Worm (Caenorhabditis elegans): ENCODE data around the gene Y71G10AR.4.
"Not testable (repeated sequence)": the region's sequence is repeated elsewhere in the genome, so short reads cannot be mapped to it uniquely, and the experiment has no call there.

The Y71G10AR.4 gene

ce11 chrIV:2235983-2236382 lies 37.1 kb downstream of the Y71G10AR.4 start:
- TF ChIP-seq nhr-21 (tag; optimal IDR thresholded peaks at IDR 0.05) (no peak), ceh-16 (tag; optimal IDR thresholded peaks at IDR 0.05) (no peak), nhr-237 (tag; optimal IDR thresholded peaks at IDR 0.05) (no peak), fos-1 (tag; optimal IDR thresholded peaks at IDR 0.05) (no peak), aly-2 (tag; optimal IDR thresholded peaks at IDR 0.05) (no peak)

- no peak for TF ChIP-seq zag-1 (tag; optimal IDR thresholded peaks at IDR 0.05)
- no peak for TF ChIP-seq mdl-1 (tag; optimal IDR thresholded peaks at IDR 0.05)
- TF ChIP-seq elt-3 (tag; optimal IDR thresholded peaks at IDR 0.05) = no peak
- no peak for TF ChIP-seq skn-1 (tag; optimal IDR thresholded peaks at IDR 0.05)
- no peak for TF ChIP-seq fos-1 (tag; optimal IDR thresholded peaks at IDR 0.05)
- TF ChIP-seq R02D3.7 (tag; optimal IDR thresholded peaks at IDR 0.05) = no peak
- no peak for TF ChIP-seq snpc-4 (tag; optimal IDR thresholded peaks at IDR 0.05)
- TF ChIP-seq ceh-82 (tag; optimal IDR thresholded peaks at IDR 0.05) = no peak
These were observed 38.1 kb downstream of the Y71G10AR.4 start for ce11 chrIV:2236654-2237613.

- no peak for TF ChIP-seq unc-62 (GFP tag; optimal IDR thresholded peaks at IDR 0.05)
- no peak for TF ChIP-seq nhr-21 (tag; optimal IDR thresholded peaks at IDR 0.05)
- no peak for TF ChIP-seq unc-39 (tag; optimal IDR thresholded peaks at IDR 0.05)
- TF ChIP-seq nhr-25 (tag; optimal IDR thresholded peaks at IDR 0.05) = no peak
- no peak for TF ChIP-seq nhr-6 (tag; optimal IDR thresholded peaks at IDR 0.05)
- no peak for TF ChIP-seq lsy-2 (tag; optimal IDR thresholded peaks at IDR 0.05)
- TF ChIP-seq sma-3 (GFP tag; optimal IDR thresholded peaks at IDR 0.05) = no peak
These were observed 43.7 kb downstream of the Y71G10AR.4 start, which contains the start of the genes M70.3 and M70.2 for ce11 chrIV:2242349-2243088. Gene M70.3 (minus strand): TSS chrIV:2242449. Gene M70.2 (plus strand): TSS chrIV:2243038.

ce11 chrIV:2245565-2245964 lies 46.7 kb downstream of the Y71G10AR.4 start, which contains the start of gene M70.1:
Gene M70.1 (plus strand): TSS chrIV:2245865.
- TF ChIP-seq unc-39, alr-1, snpc-4 (tag; optimal IDR thresholded peaks at IDR 0.05): not testable (repeated sequence)

- TF ChIP-seq alr-1 (tag; optimal IDR thresholded peaks at IDR 0.05) (no peak), mdl-1 (tag; optimal IDR thresholded peaks at IDR 0.05) (no peak), ztf-1 (GFP tag; conservative IDR thresholded peaks at IDR 0.05) (no peak), sem-4 (tag; optimal IDR thresholded peaks at IDR 0.05) (no peak), ceh-82 (tag; optimal IDR thresholded peaks at IDR 0.05) (no peak), nhr-10 (tag; optimal IDR thresholded peaks at IDR 0.05) (no peak), sma-3 (GFP tag; optimal IDR thresholded peaks at IDR 0.05) (no peak), skn-1 (tag; optimal IDR thresholded peaks at IDR 0.05) (no peak), ztf-4 (tag; optimal IDR thresholded peaks at IDR 0.05) (no peak), ZK546.5 (tag; optimal IDR thresholded peaks at IDR 0.05) (no peak), elt-3 (tag; optimal IDR thresholded peaks at IDR 0.05) (no peak), nhr-6 (tag; optimal IDR thresholded peaks at IDR 0.05) (no peak), blmp-1 (tag; optimal IDR thresholded peaks at IDR 0.05; ENCODE audit: insufficient read depth) (no peak), snpc-4 (tag; optimal IDR thresholded peaks at IDR 0.05) (no peak)
These were observed 47.3 kb downstream of the Y71G10AR.4 start for ce11 chrIV:2246150-2246549.

ce11 chrIV:2253392-2254048 lies 54.7 kb downstream of the Y71G10AR.4 start:
- no peak for TF ChIP-seq ztf-11 (tag; optimal IDR thresholded peaks at IDR 0.05)
- no peak for TF ChIP-seq peb-1 (tag; optimal IDR thresholded peaks at IDR 0.05)
- no peak for TF ChIP-seq mdl-1 (tag; optimal IDR thresholded peaks at IDR 0.05)
- no peak for TF ChIP-seq lin-11 (tag; optimal IDR thresholded peaks at IDR 0.05)
